Worm (Caenorhabditis elegans): ENCODE data around the gene hrpa-1.

DNA sequence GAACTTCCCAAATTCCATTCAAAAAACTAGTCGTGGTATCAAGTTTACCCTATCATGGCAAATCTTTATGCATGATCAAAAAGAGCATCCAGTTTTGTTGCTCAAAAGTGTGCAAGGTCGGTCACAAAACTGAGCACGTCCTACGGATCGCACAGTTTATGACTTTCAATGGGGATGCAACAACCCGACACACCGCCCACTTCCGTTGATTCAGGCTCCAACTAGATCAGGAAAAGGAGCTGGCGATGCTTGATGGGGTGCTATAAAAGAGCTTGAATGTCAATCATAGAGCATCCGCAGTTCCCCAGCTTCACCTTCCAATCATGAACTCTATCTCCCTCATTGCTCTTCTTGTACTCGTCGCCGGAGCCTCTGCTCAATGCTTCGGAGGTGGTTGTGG is 33.1 kb downstream of the hrpa-1 start, which contains the start of gene W08E12.2:
- TF ChIP-seq tab-1 (GFP tag; IDR thresholded peaks at IDR 0.05) (no peak), flt-1 (GFP tag; IDR thresholded peaks at IDR 0.05) (no peak), cog-1 (tag; optimal IDR thresholded peaks at IDR 0.05) (no peak), ztf-29 (GFP tag; IDR thresholded peaks at IDR 0.05) (no peak), ztf-23 (GFP tag; IDR thresholded peaks at IDR 0.05) (no peak)
